Worm (Caenorhabditis elegans) whole organism, young adult: ENCODE data around the gene cdt-2.

Source experiments
- B0261.1 ChIP-seq: sonication (generic microtip); optimal IDR thresholded peaks from 2 replicates; lab custom pipeline; 2016; ENCODE audit warnings: mild to moderate bottlenecking, missing genetic modification characterization, moderate library complexity, missing compliant biosample characterization
- B0336.3 ChIP-seq: fragments of 200-800 bp; sonication (Bioruptor generic); IDR thresholded peaks from 2 replicates; pipeline ENCODE4 v1.3.6; 2022; ENCODE audit warnings: missing genetic modification characterization, missing compliant biosample characterization
- F37B4.10 ChIP-seq: fragments of 200-800 bp; sonication (Bioruptor generic); IDR thresholded peaks from 2 replicates; pipeline ENCODE4 v1.3.6; 2022; ENCODE audit warnings: missing genetic modification characterization, missing compliant biosample characterization
- F39B2.1 ChIP-seq: fragments of 200-800 bp; sonication (Bioruptor generic); IDR thresholded peaks from 2 replicates; pipeline ENCODE4 v1.3.6; 2022; ENCODE audit warnings: missing genetic modification reagents, missing genetic modification characterization, missing compliant biosample characterization
- F52B5.7 ChIP-seq: sonication (generic microtip); optimal IDR thresholded peaks from 2 replicates; lab custom pipeline; 2016; ENCODE audit warnings: mild to moderate bottlenecking, missing genetic modification characterization, missing compliant biosample characterization
- F55B11.4 ChIP-seq: sonication (generic microtip); optimal IDR thresholded peaks from 2 replicates; lab custom pipeline; 2016; ENCODE audit warnings: missing compliant biosample characterization, missing genetic modification characterization, borderline replicate concordance; ENCODE audit not compliant: insufficient read depth
- T07F8.4 ChIP-seq: sonication (generic microtip); optimal IDR thresholded peaks from 2 replicates; lab custom pipeline; 2016; ENCODE audit warnings: mild to moderate bottlenecking, missing genetic modification characterization, moderate library complexity, missing compliant biosample characterization
- ZK185.1 ChIP-seq: sonication (generic microtip); optimal IDR thresholded peaks from 2 replicates; lab custom pipeline; 2016; ENCODE audit warnings: mild to moderate bottlenecking, missing genetic modification characterization, missing compliant biosample characterization; ENCODE audit not compliant: poor library complexity, severe bottlenecking
- attf-3 ChIP-seq: fragments of 200-800 bp; sonication (Bioruptor generic); conservative IDR thresholded peaks from 2 replicates; pipeline ENCODE4 v1.3.6; 2022; ENCODE audit warnings: missing genetic modification reagents, missing genetic modification characterization, missing compliant biosample characterization
- attf-6 ChIP-seq: fragments of 200-800 bp; sonication (Bioruptor generic); IDR thresholded peaks from 2 replicates; pipeline ENCODE4 v1.3.6; 2022; ENCODE audit warnings: missing genetic modification reagents, missing genetic modification characterization, missing compliant biosample characterization
- bed-2 ChIP-seq: fragments of 200-800 bp; sonication (Bioruptor generic); IDR thresholded peaks from 2 replicates; pipeline ENCODE4 v1.3.6; 2022; ENCODE audit warnings: missing genetic modification reagents, missing genetic modification characterization, missing compliant biosample characterization
- ceh-27 ChIP-seq: fragments of 200-800 bp; sonication (Bioruptor generic); optimal IDR thresholded peaks from 2 replicates; lab custom pipeline; 2018; ENCODE audit warnings: mild to moderate bottlenecking, missing genetic modification characterization, moderate library complexity, missing compliant biosample characterization
- ceh-40 ChIP-seq: fragments of 200-800 bp; sonication (Bioruptor generic); IDR thresholded peaks from 2 replicates; pipeline ENCODE4 v1.3.6; 2022; ENCODE audit warnings: missing genetic modification characterization, missing compliant biosample characterization
- ceh-91 ChIP-seq: fragments of 200-800 bp; sonication (Bioruptor generic); IDR thresholded peaks from 2 replicates; pipeline ENCODE4 v1.3.6; 2022; ENCODE audit warnings: missing genetic modification reagents, missing genetic modification characterization, missing compliant biosample characterization
- dox-1 ChIP-seq: fragments of 200-800 bp; sonication (Bioruptor generic); IDR thresholded peaks from 2 replicates; pipeline ENCODE4 v1.3.6; 2022; ENCODE audit warnings: missing genetic modification reagents, missing genetic modification characterization, missing compliant biosample characterization
- efl-1 ChIP-seq: fragments of 150-350 bp; optimal IDR thresholded peaks from 2 replicates; lab custom pipeline; 2014; ENCODE audit warnings: missing biosample characterization, missing genetic modification reagents, missing genetic modification characterization
- egl-18 ChIP-seq: fragments of 200-800 bp; sonication (Bioruptor generic); IDR thresholded peaks from 2 replicates; pipeline ENCODE4 v1.3.6; 2022; ENCODE audit warnings: missing genetic modification reagents, missing genetic modification characterization, missing compliant biosample characterization
- lin-26 ChIP-seq: fragments of 200-800 bp; sonication (Bioruptor generic); IDR thresholded peaks from 2 replicates; pipeline ENCODE4 v1.3.6; 2022; ENCODE audit warnings: missing genetic modification reagents, missing genetic modification characterization, missing compliant biosample characterization
- lin-40 ChIP-seq: sonication (generic microtip); optimal IDR thresholded peaks from 2 replicates; lab custom pipeline; 2016; ENCODE audit warnings: missing genetic modification characterization, mild to moderate bottlenecking, missing compliant biosample characterization, missing genotype, missing genetic modification reagents
- lin-54 ChIP-seq: fragments of 200-800 bp; sonication (Bioruptor generic); optimal IDR thresholded peaks from 2 replicates; lab custom pipeline; 2018; ENCODE audit warnings: mild to moderate bottlenecking, missing genetic modification characterization, missing compliant biosample characterization
- lsl-1 ChIP-seq: fragments of 200-800 bp; sonication (Bioruptor generic); optimal IDR thresholded peaks from 2 replicates; lab custom pipeline; 2018; ENCODE audit warnings: mild to moderate bottlenecking, missing genetic modification characterization, moderate library complexity, missing compliant biosample characterization
- madf-6 ChIP-seq: fragments of 200-800 bp; sonication (Bioruptor generic); IDR thresholded peaks from 2 replicates; pipeline ENCODE4 v1.3.6; 2022; ENCODE audit warnings: missing genetic modification reagents, missing genetic modification characterization, missing compliant biosample characterization
- mes-4 ChIP-seq: sonication (generic microtip); optimal IDR thresholded peaks from 2 replicates; lab custom pipeline; 2016; ENCODE audit warnings: missing genotype, missing genetic modification characterization, missing compliant biosample characterization
- mxl-1 ChIP-seq: sonication (generic microtip); optimal IDR thresholded peaks from 2 replicates; lab custom pipeline; 2016; ENCODE audit warnings: missing genetic modification characterization, missing compliant biosample characterization
- nhr-120 ChIP-seq: fragments of 200-800 bp; sonication (Bioruptor generic); IDR thresholded peaks from 2 replicates; pipeline ENCODE4 v1.3.6; 2022; ENCODE audit warnings: missing genetic modification characterization, missing compliant biosample characterization
- pbrm-1 ChIP-seq: fragments of 200-800 bp; sonication (Bioruptor generic); IDR thresholded peaks from 2 replicates; pipeline ENCODE4 v1.3.6; 2022; ENCODE audit warnings: missing genetic modification reagents, missing genetic modification characterization, missing compliant biosample characterization
- pha-4 ChIP-seq: fragments of 150-350 bp; sonication (generic microtip); optimal IDR thresholded peaks from 2 replicates; lab custom pipeline; 2014; ENCODE audit warnings: missing biosample characterization, missing genetic modification reagents, missing genetic modification characterization
- rcor-1 ChIP-seq: fragments of 200-800 bp; sonication (Bioruptor generic); IDR thresholded peaks from 2 replicates; pipeline ENCODE4 v1.3.6; 2022; ENCODE audit warnings: missing genetic modification reagents, missing genetic modification characterization, missing compliant biosample characterization
- rec-8 ChIP-seq, 2 experiments: sonication (generic microtip); optimal IDR thresholded peaks; 2 replicates each; lab custom pipeline; 2016; ENCODE audit warnings: mild to moderate bottlenecking in 2 of 2, missing genetic modification characterization in 2 of 2, missing genetic modification reagents in 2 of 2, missing genotype in 2 of 2, missing biosample characterization in 1 of 2, missing compliant biosample characterization in 1 of 2, moderate library complexity in 1 of 2
- snpc-1.1 ChIP-seq: sonication (generic microtip); optimal IDR thresholded peaks from 2 replicates; lab custom pipeline; 2017; ENCODE audit warnings: missing genetic modification characterization, mild to moderate bottlenecking, missing compliant biosample characterization, antibody characterized with exemption, moderate library complexity, missing genotype, missing genetic modification reagents; ENCODE audit not compliant: insufficient read depth
- snpc-3.4 ChIP-seq: sonication (generic microtip); optimal IDR thresholded peaks from 2 replicates; lab custom pipeline; 2017; ENCODE audit warnings: missing genetic modification characterization, mild to moderate bottlenecking, missing compliant biosample characterization, antibody characterized with exemption, moderate library complexity, missing genotype, missing genetic modification reagents
- unc-62 ChIP-seq: fragments of 150-350 bp; optimal IDR thresholded peaks from 2 replicates; lab custom pipeline; 2014; ENCODE audit warnings: missing biosample characterization, missing genetic modification reagents, missing genetic modification characterization
- ztf-22 ChIP-seq: fragments of 200-800 bp; sonication (Bioruptor generic); optimal IDR thresholded peaks from 2 replicates; lab custom pipeline; 2018; ENCODE audit warnings: mild to moderate bottlenecking, missing genetic modification characterization, moderate library complexity, missing compliant biosample characterization
- ztf-25 ChIP-seq: fragments of 200-800 bp; sonication (Bioruptor generic); IDR thresholded peaks from 2 replicates; pipeline ENCODE4 v1.3.6; 2022; ENCODE audit warnings: missing genetic modification reagents, missing genetic modification characterization, missing compliant biosample characterization
- ztf-26 ChIP-seq: sonication (generic microtip); optimal IDR thresholded peaks from 2 replicates; lab custom pipeline; 2017; ENCODE audit warnings: missing genetic modification characterization, missing compliant biosample characterization
- ztf-6 ChIP-seq: fragments of 200-800 bp; sonication (Bioruptor generic); IDR thresholded peaks from 2 replicates; pipeline ENCODE4 v1.3.6; 2022; ENCODE audit warnings: missing genetic modification reagents, missing genetic modification characterization, missing compliant biosample characterization

The cdt-2 gene

DNA sequence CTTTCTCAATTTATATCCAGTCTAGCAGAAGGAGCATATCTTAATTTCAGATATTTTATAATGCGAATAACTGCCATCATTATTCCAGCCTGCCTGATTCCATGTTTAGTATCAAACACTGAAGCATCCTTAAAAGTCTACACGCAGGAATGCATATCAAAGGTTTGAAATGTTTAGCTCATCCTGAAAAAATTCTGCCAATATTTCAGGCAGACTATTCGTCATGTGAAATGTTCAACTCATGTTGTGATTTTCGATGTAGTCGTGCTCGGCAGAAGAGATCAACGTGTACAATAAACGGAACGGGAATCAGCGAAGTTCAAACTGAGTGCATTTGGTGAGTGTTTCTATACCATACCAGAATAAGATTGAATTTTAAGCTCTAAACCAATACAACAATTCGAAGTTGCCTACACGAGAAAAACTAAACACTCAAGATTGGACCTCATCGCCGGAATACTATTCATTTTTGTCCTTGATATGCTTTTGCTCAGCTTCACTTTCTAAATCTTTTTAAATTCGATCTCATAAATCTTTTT lies 8.6 kb upstream of the cdt-2 start, which contains the start of gene T01C3.11 (continued):
- TF ChIP-seq nhr-120 (GFP tag; lab: Robert Waterston, UW): no peak
- TF ChIP-seq attf-6: peak; percentile 53; the same call in 1 of the 2 replicates
- TF ChIP-seq snpc-3.4 (tag; lab: Kevin White, UChicago): peak; percentile 50
- no peak for TF ChIP-seq pha-4 (tag; lab: Kevin White, UChicago)
- TF ChIP-seq unc-62: no peak
- peak; percentile 35 for TF ChIP-seq snpc-1.1 (tag; lab: Kevin White, UChicago)
- 0 out of 2 replicates have a peak, but pooled peaks have one; percentile 11 for TF ChIP-seq ceh-40
- peak; percentile 7 for TF ChIP-seq ZK185.1 (tag; lab: Kevin White, UChicago)
- TF ChIP-seq ztf-22 (GFP tag; lab: Kevin White, UChicago): no peak
- peak; percentile 25 for TF ChIP-seq lin-54 (GFP tag; lab: Kevin White, UChicago)
- no peak for TF ChIP-seq rcor-1 (GFP tag; lab: Robert Waterston, UW)
- no peak for TF ChIP-seq bed-2 (GFP tag; lab: Robert Waterston, UW)
- TF ChIP-seq lsl-1 (GFP tag; lab: Kevin White, UChicago): no peak
- TF ChIP-seq B0261.1 (tag; lab: Kevin White, UChicago): no peak
- no peak for TF ChIP-seq ztf-6
- TF ChIP-seq mes-4 (tag; lab: Kevin White, UChicago): peak; percentile 16
- no peak for TF ChIP-seq ztf-26 (tag; lab: Kevin White, UChicago)
- TF ChIP-seq efl-1 (GFP tag; lab: Kevin White, UChicago): no peak
- TF ChIP-seq madf-6 (GFP tag; lab: Robert Waterston, UW): peak; percentile 57
- TF ChIP-seq lin-40 (tag; lab: Kevin White, UChicago): no peak
- no peak for TF ChIP-seq ceh-27 (GFP tag; lab: Kevin White, UChicago)
- peak; percentile 13; the same call in 1 of the 2 replicates for TF ChIP-seq pbrm-1 (GFP tag; lab: Robert Waterston, UW)
- TF ChIP-seq F37B4.10: no peak
- TF ChIP-seq F55B11.4 (tag; lab: Kevin White, UChicago): no peak

DNA sequence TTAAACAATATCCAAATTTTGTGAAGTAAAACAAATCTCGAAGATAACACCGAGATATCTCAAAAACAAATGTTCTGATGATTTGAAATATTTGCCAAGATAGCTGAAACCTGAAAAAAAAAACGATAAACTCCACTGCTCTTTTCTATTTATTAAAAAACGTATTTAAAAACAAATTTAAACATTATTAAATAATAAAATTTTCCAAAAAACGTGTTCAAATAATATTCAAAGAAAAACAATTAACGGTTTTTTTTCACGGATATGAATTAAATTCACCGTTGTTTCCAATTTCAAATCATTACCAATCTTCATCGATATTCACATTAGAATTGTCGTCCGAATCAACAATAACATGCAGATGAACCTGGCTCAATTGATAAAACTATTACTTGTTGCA lies 5.3 kb upstream of the cdt-2 start, which contains the start of gene irld-14:
Gene irld-14, plus strand, starts transcription at position 301 of the 400 bp plus-strand sequence.
- no peak for TF ChIP-seq rec-8 (tag; optimal IDR thresholded peaks at IDR 0.05; lab: Kevin White, UChicago)
- no peak for TF ChIP-seq lin-40 (tag; lab: Kevin White, UChicago)
- no peak for TF ChIP-seq F39B2.1 (GFP tag; lab: Robert Waterston, UW)
- TF ChIP-seq egl-18 (GFP tag; lab: Robert Waterston, UW): no peak
- TF ChIP-seq dox-1 (GFP tag; lab: Robert Waterston, UW): no peak
- no peak for TF ChIP-seq mxl-1
- TF ChIP-seq ztf-25 (GFP tag; lab: Robert Waterston, UW): no peak
- no peak for TF ChIP-seq lin-26
- no peak for TF ChIP-seq T07F8.4
- no peak for TF ChIP-seq B0336.3
- no peak for TF ChIP-seq F55B11.4 (tag; lab: Kevin White, UChicago)
- TF ChIP-seq ceh-91 (GFP tag; lab: Robert Waterston, UW): no peak
- TF ChIP-seq pha-4 (tag; lab: Kevin White, UChicago): no peak
- TF ChIP-seq attf-6: no peak
- TF ChIP-seq attf-3 (GFP tag; lab: Robert Waterston, UW): no peak
- TF ChIP-seq F52B5.7 (tag; lab: Kevin White, UChicago): no peak
